Fruit fly (Drosophila melanogaster) whole organism, embryonic: ENCODE data around the gene Sirt4.

Experiments used
- BEAF-32 ChIP-seq: fragments of 200-800 bp; sonication (Bioruptor generic); optimal IDR thresholded peaks from 3 replicates; lab custom pipeline; 2017; ENCODE audit warnings: missing biosample characterization, missing genetic modification characterization, mild to moderate bottlenecking, moderate library complexity, missing genetic modification reagents
- CG13287 ChIP-seq: fragments of 200-800 bp; sonication (Bioruptor generic); IDR thresholded peaks from 2 replicates; pipeline ENCODE4 v1.3.6; 2022; ENCODE audit warnings: missing biosample characterization, missing genetic modification characterization; ENCODE audit not compliant: partially characterized antibody
- CG16779 ChIP-seq: fragments of 200-800 bp; sonication (Bioruptor generic); IDR thresholded peaks from 2 replicates; pipeline ENCODE4 v1.3.6; 2022; ENCODE audit warnings: missing biosample characterization, missing genetic modification characterization
- CG17829 ChIP-seq: fragments of 200-800 bp; optimal IDR thresholded peaks from 2 replicates; lab custom pipeline; 2019; ENCODE audit warnings: missing biosample characterization, mild to moderate bottlenecking, missing genetic modification characterization, moderate library complexity
- CG18262 ChIP-seq: fragments of 200-800 bp; optimal IDR thresholded peaks from 3 replicates; lab custom pipeline; 2019; ENCODE audit warnings: missing biosample characterization, mild to moderate bottlenecking, missing genetic modification characterization, moderate library complexity
- CG2712 ChIP-seq: fragments of 200-800 bp; optimal IDR thresholded peaks from 3 replicates; lab custom pipeline; 2019; ENCODE audit warnings: missing biosample characterization, mild to moderate bottlenecking, missing genetic modification characterization, moderate library complexity
- CG32772 ChIP-seq: fragments of 200-800 bp; sonication (Bioruptor generic); IDR thresholded peaks from 2 replicates; pipeline ENCODE4 v1.3.6; 2022; ENCODE audit warnings: missing biosample characterization, missing genetic modification characterization
- CG34224 ChIP-seq: fragments of 200-800 bp; sonication (Bioruptor generic); IDR thresholded peaks from 3 replicates; pipeline ENCODE4 v1.3.6; 2022; ENCODE audit warnings: missing biosample characterization, missing genetic modification characterization; ENCODE audit not compliant: partially characterized antibody
- CG42726 ChIP-seq: fragments of 200-800 bp; sonication (Bioruptor generic); IDR thresholded peaks from 2 replicates; pipeline ENCODE4 v1.3.6; 2022; ENCODE audit warnings: missing biosample characterization, missing genetic modification characterization; ENCODE audit not compliant: partially characterized antibody
- CG6791 ChIP-seq: fragments of 200-800 bp; sonication (Bioruptor generic); IDR thresholded peaks from 3 replicates; pipeline ENCODE4 v1.3.6; 2022; ENCODE audit warnings: missing biosample characterization, missing genetic modification characterization; ENCODE audit not compliant: partially characterized antibody
- CG8089 ChIP-seq: fragments of 200-800 bp; sonication (Bioruptor generic); optimal IDR thresholded peaks from 3 replicates; lab custom pipeline; 2016; ENCODE audit warnings: missing biosample characterization, missing genetic modification characterization
- CG8290 ChIP-seq, 3 experiments: fragments of 200-800 bp; sonication (Bioruptor generic); optimal IDR thresholded peaks; 2 replicates each; lab custom pipeline; 2016 to 2019; ENCODE audit warnings: missing biosample characterization in 3 of 3, missing genetic modification characterization in 3 of 3, mild to moderate bottlenecking in 2 of 3, moderate library complexity in 1 of 3
- CG8359 ChIP-seq: fragments of 200-800 bp; sonication (Bioruptor generic); optimal IDR thresholded peaks from 2 replicates; lab custom pipeline; 2017; ENCODE audit warnings: missing biosample characterization, mild to moderate bottlenecking, missing genetic modification characterization, borderline replicate concordance
- CG8765 ChIP-seq: fragments of 200-800 bp; sonication (Bioruptor generic); IDR thresholded peaks from 2 replicates; pipeline ENCODE4 v1.3.6; 2022; ENCODE audit warnings: missing biosample characterization, missing genetic modification characterization
- CG8924 ChIP-seq: fragments of 200-800 bp; optimal IDR thresholded peaks from 3 replicates; lab custom pipeline; 2019; ENCODE audit warnings: missing biosample characterization, mild to moderate bottlenecking, missing genetic modification characterization, moderate library complexity
- CG9797 ChIP-seq: fragments of 200-800 bp; sonication (Bioruptor generic); optimal IDR thresholded peaks from 3 replicates; lab custom pipeline; 2018; ENCODE audit warnings: missing biosample characterization, mild to moderate bottlenecking, missing genetic modification characterization
- CTCF ChIP-seq: fragments of 200-800 bp; sonication (Bioruptor generic); optimal IDR thresholded peaks from 2 replicates; lab custom pipeline; 2017; ENCODE audit warnings: missing biosample characterization, mild to moderate bottlenecking, missing genetic modification characterization, moderate library complexity
- Dad ChIP-seq: fragments of 200-800 bp; sonication (Bioruptor generic); optimal IDR thresholded peaks from 3 replicates; lab custom pipeline; 2016; ENCODE audit warnings: missing biosample characterization, missing genetic modification characterization
- Deaf1 ChIP-seq: fragments of 200-800 bp; optimal IDR thresholded peaks from 3 replicates; lab custom pipeline; 2019; ENCODE audit warnings: missing biosample characterization, mild to moderate bottlenecking, missing genetic modification characterization, moderate library complexity
- Dll ChIP-seq: fragments of 200-800 bp; sonication (Bioruptor generic); IDR thresholded peaks from 4 replicates; pipeline ENCODE4 v1.3.6; 2022; ENCODE audit warnings: missing biosample characterization, missing genetic modification characterization; ENCODE audit not compliant: partially characterized antibody
- Doc3 ChIP-seq: fragments of 200-800 bp; sonication (Bioruptor generic); IDR thresholded peaks from 3 replicates; pipeline ENCODE4 v1.3.6; 2022; ENCODE audit warnings: missing biosample characterization, missing genetic modification characterization; ENCODE audit not compliant: partially characterized antibody
- Side ChIP-seq: fragments of 200-800 bp; sonication (Bioruptor generic); optimal IDR thresholded peaks from 2 replicates; lab custom pipeline; 2016; ENCODE audit warnings: missing biosample characterization, missing genetic modification characterization
- Sry-β ChIP-seq: fragments of 200-800 bp; sonication (Bioruptor generic); optimal IDR thresholded peaks from 2 replicates; lab custom pipeline; 2018; ENCODE audit warnings: missing biosample characterization, mild to moderate bottlenecking, missing genetic modification characterization, moderate library complexity
- amos ChIP-seq: fragments of 200-800 bp; sonication (Bioruptor generic); IDR thresholded peaks from 2 replicates; pipeline ENCODE4 v1.3.6; 2022; ENCODE audit warnings: missing biosample characterization, missing genetic modification characterization; ENCODE audit not compliant: partially characterized antibody
- bbx ChIP-seq: fragments of 200-800 bp; sonication (Bioruptor generic); IDR thresholded peaks from 2 replicates; pipeline ENCODE4 v1.3.6; 2022; ENCODE audit warnings: missing biosample characterization, missing genetic modification characterization; ENCODE audit not compliant: partially characterized antibody
- btn ChIP-seq: fragments of 200-800 bp; sonication (Bioruptor generic); optimal IDR thresholded peaks from 2 replicates; lab custom pipeline; 2016; ENCODE audit warnings: missing biosample characterization, missing genetic modification characterization
- cad ChIP-seq: fragments of >200 bp; optimal IDR thresholded peaks from 2 replicates; lab custom pipeline; 2017; ENCODE audit warnings: missing biosample characterization, missing genetic modification characterization
- dmrt11E ChIP-seq: fragments of 200-800 bp; sonication (Bioruptor generic); optimal IDR thresholded peaks from 3 replicates; lab custom pipeline; 2018; ENCODE audit warnings: missing biosample characterization, mild to moderate bottlenecking, missing genetic modification characterization, moderate library complexity
- gce ChIP-seq: fragments of 200-800 bp; sonication (Bioruptor generic); IDR thresholded peaks from 3 replicates; pipeline ENCODE4 v1.3.6; 2022; ENCODE audit warnings: missing biosample characterization, missing genetic modification characterization
- grau ChIP-seq: fragments of 200-800 bp; optimal IDR thresholded peaks from 3 replicates; lab custom pipeline; 2019; ENCODE audit warnings: missing biosample characterization, mild to moderate bottlenecking, missing genetic modification characterization, moderate library complexity
- gsb ChIP-seq: fragments of 200-800 bp; sonication (Bioruptor generic); IDR thresholded peaks from 2 replicates; pipeline ENCODE4 v1.3.6; 2022; ENCODE audit warnings: missing biosample characterization, missing genetic modification characterization
- hb ChIP-seq: fragments of 200-800 bp; sonication (Bioruptor generic); IDR thresholded peaks from 3 replicates; pipeline ENCODE4 v1.3.6; 2022; ENCODE audit warnings: missing biosample characterization, missing genetic modification characterization; ENCODE audit not compliant: partially characterized antibody
- hbn ChIP-seq: fragments of 200-800 bp; sonication (Bioruptor generic); IDR thresholded peaks from 2 replicates; pipeline ENCODE4 v1.3.6; 2022; ENCODE audit warnings: missing biosample characterization, missing genetic modification characterization; ENCODE audit not compliant: partially characterized antibody
- inv ChIP-seq: fragments of 200-800 bp; sonication (Bioruptor generic); IDR thresholded peaks from 2 replicates; pipeline ENCODE4 v1.3.6; 2022; ENCODE audit warnings: missing biosample characterization, missing genetic modification characterization; ENCODE audit not compliant: partially characterized antibody
- kni ChIP-seq: fragments of 200-800 bp; sonication (Bioruptor generic); optimal IDR thresholded peaks from 3 replicates; lab custom pipeline; 2017; ENCODE audit warnings: mild to moderate bottlenecking, missing biosample characterization, missing genetic modification reagents, missing genetic modification characterization
- lola ChIP-seq, 3 experiments: fragments of >200 bp in 2 of 3; fragments of 200-800 bp in 1 of 3; sonication (Bioruptor generic) in 1 of 3; optimal IDR thresholded peaks; 2 replicates each; lab custom pipeline; 2017 to 2019; ENCODE audit warnings: missing biosample characterization in 3 of 3, missing genetic modification characterization in 3 of 3, mild to moderate bottlenecking in 1 of 3, moderate library complexity in 1 of 3
- nerfin-2 ChIP-seq: fragments of 200-800 bp; sonication (Bioruptor generic); IDR thresholded peaks from 2 replicates; pipeline ENCODE4 v1.3.6; 2022; ENCODE audit warnings: missing biosample characterization, missing genetic modification characterization; ENCODE audit not compliant: partially characterized antibody
- ranshi ChIP-seq: fragments of 200-800 bp; sonication (Bioruptor generic); IDR thresholded peaks from 2 replicates; pipeline ENCODE4 v1.3.6; 2022; ENCODE audit warnings: missing biosample characterization, missing genetic modification characterization
- slbo ChIP-seq: fragments of 200-800 bp; sonication (Bioruptor generic); IDR thresholded peaks from 2 replicates; pipeline ENCODE4 v1.3.6; 2022; ENCODE audit warnings: missing biosample characterization, missing genetic modification characterization
- sug ChIP-seq: fragments of 200-800 bp; optimal IDR thresholded peaks from 2 replicates; lab custom pipeline; 2019; ENCODE audit warnings: missing biosample characterization, mild to moderate bottlenecking, missing genetic modification characterization, moderate library complexity
- tap ChIP-seq: fragments of 200-800 bp; optimal IDR thresholded peaks from 3 replicates; lab custom pipeline; 2019; ENCODE audit warnings: missing biosample characterization, mild to moderate bottlenecking, missing genetic modification characterization, moderate library complexity
- tio ChIP-seq: fragments of 200-800 bp; sonication (Bioruptor generic); optimal IDR thresholded peaks from 2 replicates; lab custom pipeline; 2017; ENCODE audit warnings: missing biosample characterization, missing genetic modification characterization, inconsistent platforms
- trem ChIP-seq: fragments of 200-800 bp; optimal IDR thresholded peaks from 3 replicates; lab custom pipeline; 2019; ENCODE audit warnings: missing biosample characterization, mild to moderate bottlenecking, missing genetic modification characterization, moderate library complexity
- trh ChIP-seq: fragments of 200-800 bp; sonication (Bioruptor generic); optimal IDR thresholded peaks from 2 replicates; lab custom pipeline; 2016; ENCODE audit warnings: missing biosample characterization, missing genetic modification characterization
- unc-4 ChIP-seq: fragments of 200-800 bp; sonication (Bioruptor generic); IDR thresholded peaks from 2 replicates; pipeline ENCODE4 v1.3.6; 2022; ENCODE audit warnings: missing biosample characterization, missing genetic modification characterization; ENCODE audit not compliant: partially characterized antibody
- vnd ChIP-seq: fragments of 200-800 bp; sonication (Bioruptor generic); IDR thresholded peaks from 3 replicates; pipeline ENCODE4 v1.3.6; 2022; ENCODE audit warnings: missing biosample characterization, missing genetic modification characterization; ENCODE audit not compliant: partially characterized antibody
- vvl ChIP-seq: fragments of 200-800 bp; sonication (Bioruptor generic); IDR thresholded peaks from 2 replicates; pipeline ENCODE4 v1.3.6; 2022; ENCODE audit warnings: missing biosample characterization, missing genetic modification characterization
- zfh1 ChIP-seq: fragments of 200-800 bp; sonication (Bioruptor generic); IDR thresholded peaks from 3 replicates; pipeline ENCODE4 v1.3.6; 2022; ENCODE audit warnings: missing biosample characterization, missing genetic modification characterization

The Sirt4 gene

dm6 chrX:5695958-5696357 lies 30.2 kb upstream of the Sirt4 start (continued):
- TF ChIP-seq gce (GFP tag; lab: Robert Waterston, UW) (0 out of 3 replicates have a peak, but pooled peaks have one; percentile 5), unc-4 (peak; percentile 47; the same call in 1 of the 2 replicates), amos (GFP tag; lab: Robert Waterston, UW) (peak; percentile 67), CG13287 (peak; percentile 56), CG2712 (tag; lab: Kevin White, UChicago) (peak; percentile 81), ranshi (peak; percentile 9; the same call in 1 of the 2 replicates), CG17829 (tag; lab: Kevin White, UChicago) (peak; percentile 84), slbo (GFP tag; lab: Robert Waterston, UW) (peak; percentile 17), Sry-β (peak; percentile 13), nerfin-2 (GFP tag; lab: Robert Waterston, UW) (peak; percentile 34; the same call in 1 of the 2 replicates), trem (tag; lab: Kevin White, UChicago) (peak; percentile 51), CG18262 (peak; percentile 80), CG32772 (GFP tag; lab: Robert Waterston, UW) (no peak), Dll (GFP tag; lab: Robert Waterston, UW) (peak; percentile 87), cad (no peak), CG8290 (GFP tag; optimal IDR thresholded peaks at IDR 0.05; lab: Kevin White, UChicago) (no peak), CG8290 (tag; optimal IDR thresholded peaks at IDR 0.05; lab: Kevin White, UChicago) (peak in 1 of 2 experiments; percentile 38), Side (GFP tag; lab: Kevin White, UChicago) (no peak), vvl (peak; percentile 7), btn (GFP tag; lab: Kevin White, UChicago) (no peak), hb (GFP tag; lab: Robert Waterston, UW) (0 out of 3 replicates have a peak, but pooled peaks have one; percentile 41), CG42726 (GFP tag; lab: Robert Waterston, UW) (0 out of 2 replicates have a peak, but pooled peaks have one; percentile 50), CG16779 (GFP tag; lab: Robert Waterston, UW) (0 out of 2 replicates have a peak, but pooled peaks have one; percentile 10), Doc3 (GFP tag; lab: Robert Waterston, UW) (peak; percentile 86), dmrt11E (tag; lab: Kevin White, UChicago) (no peak), CG6791 (GFP tag; lab: Robert Waterston, UW) (peak; percentile 74), BEAF-32 (peak; percentile 72), vnd (GFP tag; lab: Robert Waterston, UW) (peak; percentile 65), trh (GFP tag; lab: Kevin White, UChicago) (no peak), CTCF (no peak), CG8765 (GFP tag; lab: Robert Waterston, UW) (peak; percentile 48; the same call in 1 of the 2 replicates), gsb (GFP tag; lab: Robert Waterston, UW) (no peak), CG8924 (tag; lab: Kevin White, UChicago) (peak; percentile 74), inv (GFP tag; lab: Robert Waterston, UW) (peak; percentile 52; the same call in 1 of the 2 replicates), Deaf1 (tag; lab: Kevin White, UChicago) (peak; percentile 33), bbx (GFP tag; lab: Robert Waterston, UW) (peak; percentile 73), grau (peak; percentile 72), zfh1 (GFP tag; lab: Robert Waterston, UW) (peak; percentile 52; the same call in 2 of the 3 replicates), Dad (GFP tag; lab: Kevin White, UChicago) (no peak), CG8089 (GFP tag; lab: Kevin White, UChicago) (no peak), CG8359 (no peak), lola (GFP tag; optimal IDR thresholded peaks at IDR 0.05; lab: Kevin White, UChicago) (peak in 1 of 3 experiments; percentile 61), tio (no peak), hbn (GFP tag; lab: Robert Waterston, UW) (peak; percentile 48), CG34224 (peak; percentile 61; the same call in 2 of the 3 replicates), kni (GFP tag; lab: Kevin White, UChicago) (peak; percentile 17), sug (tag; lab: Kevin White, UChicago) (peak; percentile 45), tap (tag; lab: Kevin White, UChicago) (peak; percentile 22), CG9797 (GFP tag; lab: Kevin White, UChicago) (no peak)
